Worm (Caenorhabditis elegans) whole organism, dauer: ENCODE data around the gene K02D10.4.

Source experiments
- unc-62 ChIP-seq: sonication (generic microtip); optimal IDR thresholded peaks from 2 replicates; lab custom pipeline; 2017; ENCODE audit warnings: missing biosample characterization, missing genetic modification reagents, missing genetic modification characterization

K02D10.4 gene

ce11 chrIII:8795595-8796141 lies 15.9 kb upstream of the K02D10.4 start:
- TF ChIP-seq unc-62 (GFP tag; lab: Kevin White, UChicago), result no peak

- TF ChIP-seq unc-62 (GFP tag; lab: Kevin White, UChicago), result no peak
These were observed 15.0 kb upstream of the K02D10.4 start for ce11 chrIII:8794793-8795192.

- TF ChIP-seq unc-62 (GFP tag; lab: Kevin White, UChicago), result no peak
These were observed 12.4 kb upstream of the K02D10.4 start, which contains the start of gene ztf-1 for ce11 chrIII:8792251-8792650. Gene ztf-1, minus strand, starts transcription at chrIII:8792351.

- no peak for TF ChIP-seq unc-62 (GFP tag; lab: Kevin White, UChicago)
These were observed 11.4 kb upstream of the K02D10.4 start, which contains the start of the genes zfp-1 and F54F2.14 for ce11 chrIII:8791235-8791634. Gene zfp-1, plus strand, starts transcription at chrIII:8791535. Gene F54F2.14, plus strand, starts transcription at chrIII:8791546.

- TF ChIP-seq unc-62 (GFP tag; lab: Kevin White, UChicago), result no peak
These were observed 8.9 kb upstream of the K02D10.4 start for ce11 chrIII:8788690-8789089.

ce11 chrIII:8786077-8786476 lies 6.3 kb upstream of the K02D10.4 start, which contains the start of gene K02D10.8:
Gene K02D10.8, plus strand, starts transcription at chrIII:8786377.
- TF ChIP-seq unc-62 (GFP tag; lab: Kevin White, UChicago), result no peak

- TF ChIP-seq unc-62 (GFP tag; lab: Kevin White, UChicago), result no peak
These were observed 5.6 kb upstream of the K02D10.4 start for ce11 chrIII:8785426-8785825.

- no peak for TF ChIP-seq unc-62 (GFP tag; lab: Kevin White, UChicago)
These were observed 4.7 kb upstream of the K02D10.4 start for ce11 chrIII:8784500-8784899.

ce11 chrIII:8782744-8783143 lies 2.9 kb upstream of the K02D10.4 start:
- TF ChIP-seq unc-62 (GFP tag; lab: Kevin White, UChicago), result no peak

- TF ChIP-seq unc-62 (GFP tag; lab: Kevin White, UChicago), result no peak
These were observed 2.3 kb upstream of the K02D10.4 start for ce11 chrIII:8782080-8782479.

- no peak for TF ChIP-seq unc-62 (GFP tag; lab: Kevin White, UChicago)
These were observed 661 bp upstream of the K02D10.4 start for ce11 chrIII:8780473-8780872.

ce11 chrIII:8775953-8776352 lies 3.9 kb downstream of the K02D10.4 start, which contains the start of gene snap-29:
Gene snap-29, plus strand, starts transcription at chrIII:8776253.
- no peak for TF ChIP-seq unc-62 (GFP tag; lab: Kevin White, UChicago)

ce11 chrIII:8773375-8773774 lies 6.4 kb downstream of the K02D10.4 start:
- no peak for TF ChIP-seq unc-62 (GFP tag; lab: Kevin White, UChicago)

ce11 chrIII:8772428-8773027 lies 7.3 kb downstream of the K02D10.4 start:
- TF ChIP-seq unc-62 (GFP tag; lab: Kevin White, UChicago), result no peak

- TF ChIP-seq unc-62 (GFP tag; lab: Kevin White, UChicago), result no peak
These were observed 8.0 kb downstream of the K02D10.4 start, which contains the start of gene K02D10.3 for ce11 chrIII:8771851-8772250. Gene K02D10.3, minus strand, starts transcription at chrIII:8771951.

- TF ChIP-seq unc-62 (GFP tag; lab: Kevin White, UChicago), result no peak
These were observed 8.7 kb downstream of the K02D10.4 start, which contains the start of gene K02D10.2 for ce11 chrIII:8771162-8771561. Gene K02D10.2, minus strand, starts transcription at chrIII:8771262.

- no peak for TF ChIP-seq unc-62 (GFP tag; lab: Kevin White, UChicago)
These were observed 9.6 kb downstream of the K02D10.4 start for ce11 chrIII:8770243-8770642.
